Worm (Caenorhabditis elegans) whole organism, midembryonic: ENCODE measurements around the gene sago-1.

Experiments used
- T22C8.4 ChIP-seq: fragments of 200-800 bp; sonication (Bioruptor generic); IDR thresholded peaks from 2 replicates; pipeline ENCODE4 v1.3.6; 2022; ENCODE audit warnings: missing genetic modification characterization, missing compliant biosample characterization
- cog-1 ChIP-seq: sonication (generic microtip); optimal IDR thresholded peaks from 2 replicates; lab custom pipeline; 2016; ENCODE audit warnings: missing genetic modification characterization, missing compliant biosample characterization
- flt-1 ChIP-seq: fragments of 200-800 bp; sonication (Bioruptor generic); IDR thresholded peaks from 2 replicates; pipeline ENCODE4 v1.3.6; 2022; ENCODE audit warnings: missing genetic modification characterization, missing compliant biosample characterization
- klf-2 ChIP-seq: fragments of 200-800 bp; sonication (Bioruptor generic); conservative IDR thresholded peaks from 2 replicates; pipeline ENCODE4 v1.3.6; 2022; ENCODE audit warnings: missing genetic modification reagents, missing genetic modification characterization, missing compliant biosample characterization
- med-1 ChIP-seq: sonication (generic microtip); optimal IDR thresholded peaks from 2 replicates; lab custom pipeline; 2017; ENCODE audit warnings: missing genetic modification characterization, mild to moderate bottlenecking, missing compliant biosample characterization, antibody characterized with exemption, missing genetic modification reagents; ENCODE audit not compliant: insufficient read depth
- ref-1 ChIP-seq: fragments of 200-800 bp; sonication (Bioruptor generic); conservative IDR thresholded peaks from 2 replicates; pipeline ENCODE4 v1.3.6; 2022; ENCODE audit warnings: missing genetic modification reagents, missing genetic modification characterization, missing compliant biosample characterization
- tab-1 ChIP-seq: fragments of 200-800 bp; sonication (Bioruptor generic); IDR thresholded peaks from 2 replicates; pipeline ENCODE4 v1.3.6; 2022; ENCODE audit warnings: missing genetic modification characterization, missing compliant biosample characterization
- ztf-23 ChIP-seq: fragments of 200-800 bp; sonication (Bioruptor generic); IDR thresholded peaks from 2 replicates; pipeline ENCODE4 v1.3.6; 2022; ENCODE audit warnings: missing genetic modification reagents, missing genetic modification characterization, missing compliant biosample characterization
- ztf-29 ChIP-seq: fragments of 200-800 bp; sonication (Bioruptor generic); IDR thresholded peaks from 2 replicates; pipeline ENCODE4 v1.3.6; 2022; ENCODE audit warnings: missing genetic modification reagents, missing genetic modification characterization, missing compliant biosample characterization

sago-1 gene

ce11 chrV:6275209-6275608 is 28.4 kb upstream of the sago-1 start:
- TF ChIP-seq cog-1 (tag; lab: Kevin White, UChicago) (no peak), ztf-29 (GFP tag; lab: Robert Waterston, UW) (no peak), ref-1 (no peak), klf-2 (no peak), med-1 (GFP tag; lab: Kevin White, UChicago) (no peak), T22C8.4 (GFP tag; lab: Robert Waterston, UW) (no peak), tab-1 (GFP tag; lab: Robert Waterston, UW) (no peak), flt-1 (GFP tag; lab: Robert Waterston, UW) (no peak), ztf-23 (GFP tag; lab: Robert Waterston, UW) (no peak)

ce11 chrV:6276205-6276604 is 27.4 kb upstream of the sago-1 start, which contains the start of gene F31F7.1:
F31F7.1 (plus strand) TSS chrV:6276439.
- no peak for TF ChIP-seq ref-1
- no peak for TF ChIP-seq cog-1 (tag; lab: Kevin White, UChicago)
- no peak for TF ChIP-seq klf-2
- TF ChIP-seq med-1 (GFP tag; lab: Kevin White, UChicago): no peak
- TF ChIP-seq ztf-23 (GFP tag; lab: Robert Waterston, UW): no peak
- no peak for TF ChIP-seq flt-1 (GFP tag; lab: Robert Waterston, UW)
- no peak for TF ChIP-seq T22C8.4 (GFP tag; lab: Robert Waterston, UW)
- TF ChIP-seq tab-1 (GFP tag; lab: Robert Waterston, UW): no peak
- TF ChIP-seq ztf-29 (GFP tag; lab: Robert Waterston, UW): no peak

ce11 chrV:6277178-6277834 is 26.3 kb upstream of the sago-1 start:
- TF ChIP-seq ztf-29 (GFP tag; lab: Robert Waterston, UW): no peak
- no peak for TF ChIP-seq T22C8.4 (GFP tag; lab: Robert Waterston, UW)
- no peak for TF ChIP-seq ztf-23 (GFP tag; lab: Robert Waterston, UW)
- TF ChIP-seq cog-1 (tag; lab: Kevin White, UChicago): no peak
- no peak for TF ChIP-seq flt-1 (GFP tag; lab: Robert Waterston, UW)
- TF ChIP-seq ref-1: no peak
- TF ChIP-seq klf-2: no peak
- TF ChIP-seq tab-1 (GFP tag; lab: Robert Waterston, UW): no peak
- no peak for TF ChIP-seq med-1 (GFP tag; lab: Kevin White, UChicago)

ce11 chrV:6278117-6279081 is 25.2 kb upstream of the sago-1 start, which contains the start of gene fil-2:
fil-2 (plus strand) TSS chrV:6279031.
- TF ChIP-seq klf-2 (no peak), ztf-23 (GFP tag; lab: Robert Waterston, UW) (no peak), ztf-29 (GFP tag; lab: Robert Waterston, UW) (no peak), flt-1 (GFP tag; lab: Robert Waterston, UW) (no peak), tab-1 (GFP tag; lab: Robert Waterston, UW) (no peak), cog-1 (tag; lab: Kevin White, UChicago) (no peak), T22C8.4 (GFP tag; lab: Robert Waterston, UW) (no peak), ref-1 (no peak), med-1 (GFP tag; lab: Kevin White, UChicago) (no peak)

- no peak for TF ChIP-seq ztf-23 (GFP tag; lab: Robert Waterston, UW)
- TF ChIP-seq cog-1 (tag; lab: Kevin White, UChicago): no peak
- TF ChIP-seq ztf-29 (GFP tag; lab: Robert Waterston, UW): no peak
- TF ChIP-seq tab-1 (GFP tag; lab: Robert Waterston, UW): no peak
- no peak for TF ChIP-seq med-1 (GFP tag; lab: Kevin White, UChicago)
- TF ChIP-seq flt-1 (GFP tag; lab: Robert Waterston, UW): no peak
- TF ChIP-seq T22C8.4 (GFP tag; lab: Robert Waterston, UW): no peak
- no peak for TF ChIP-seq ref-1
- no peak for TF ChIP-seq klf-2
Observed at ce11 chrV:6280067-6280466, 23.5 kb upstream of the sago-1 start.

ce11 chrV:6281175-6281574 is 22.4 kb upstream of the sago-1 start, which contains the start of the genes K12B6.4 and spe-49:
K12B6.4 (minus strand) TSS chrV:6281275.
spe-49 (plus strand) TSS chrV:6281359.
- TF ChIP-seq ztf-23 (GFP tag; lab: Robert Waterston, UW) (no peak), ref-1 (no peak), flt-1 (GFP tag; lab: Robert Waterston, UW) (no peak), T22C8.4 (GFP tag; lab: Robert Waterston, UW) (no peak), cog-1 (tag; lab: Kevin White, UChicago) (no peak), med-1 (GFP tag; lab: Kevin White, UChicago) (no peak), klf-2 (no peak), ztf-29 (GFP tag; lab: Robert Waterston, UW) (no peak)

- TF ChIP-seq ref-1 (no peak), ztf-23 (GFP tag; lab: Robert Waterston, UW) (no peak), ztf-29 (GFP tag; lab: Robert Waterston, UW) (no peak)
Observed at ce11 chrV:6286343-6286742, 17.2 kb upstream of the sago-1 start, which contains the start of gene srn-1. srn-1 (minus strand) TSS chrV:6286443.

- TF ChIP-seq ref-1: no peak
- TF ChIP-seq ztf-23 (GFP tag; lab: Robert Waterston, UW): no peak
- TF ChIP-seq flt-1 (GFP tag; lab: Robert Waterston, UW): no peak
- no peak for TF ChIP-seq T22C8.4 (GFP tag; lab: Robert Waterston, UW)
- TF ChIP-seq med-1 (GFP tag; lab: Kevin White, UChicago): no peak
- TF ChIP-seq cog-1 (tag; lab: Kevin White, UChicago): no peak
- no peak for TF ChIP-seq klf-2
- no peak for TF ChIP-seq ztf-29 (GFP tag; lab: Robert Waterston, UW)
- no peak for TF ChIP-seq tab-1 (GFP tag; lab: Robert Waterston, UW)
Observed at ce11 chrV:6288607-6289006, 15.0 kb upstream of the sago-1 start, which contains the start of gene K12B6.11. K12B6.11 (plus strand) TSS chrV:6288907.
